Fruit fly (Drosophila melanogaster): ENCODE data around the gene CG15563.
A peak's percentile ranks its signal among the peaks of the same experiment; 100 is the strongest.

CG15563 gene

dm6 chr3R:31252093-31252962, 20.2 kb upstream of the CG15563 start, which contains the start of the genes qless and mRpL32 (continued):
- 0 out of 2 replicates have a peak, but pooled peaks have one; percentile 4 for TF ChIP-seq H2.0 (GFP tag; IDR thresholded peaks at IDR 0.05)
- no peak for TF ChIP-seq NK7.1 (GFP tag; optimal IDR thresholded peaks at IDR 0.05)
- peak; percentile 70; the same call in 1 of the 2 replicates for TF ChIP-seq hbn (GFP tag; IDR thresholded peaks at IDR 0.05; ENCODE audit: partially characterized antibody)
- TF ChIP-seq CG30431 (GFP tag; optimal IDR thresholded peaks at IDR 0.05), result no peak
- no peak for TF ChIP-seq CG14965 (GFP tag; optimal IDR thresholded peaks at IDR 0.05; ENCODE audit: borderline replicate concordance)
- peak; percentile 93 for TF ChIP-seq CG13287 (GFP tag; IDR thresholded peaks at IDR 0.05; ENCODE audit: partially characterized antibody)
- peak; percentile 82 for TF ChIP-seq BEAF-32 (GFP tag; optimal IDR thresholded peaks at IDR 0.05)
- peak; percentile 48 for TF ChIP-seq Xbp1 (GFP tag; optimal IDR thresholded peaks at IDR 0.05)
- TF ChIP-seq CG7963 (GFP tag; IDR thresholded peaks at IDR 0.05; ENCODE audit: partially characterized antibody), result no peak
- TF ChIP-seq pho (GFP tag; optimal IDR thresholded peaks at IDR 0.05), result peak; percentile 1
- TF ChIP-seq Blimp-1 (GFP tag; optimal IDR thresholded peaks at IDR 0.05), result peak; percentile 55
- peak; percentile 90 for TF ChIP-seq zfh1 (GFP tag; IDR thresholded peaks at IDR 0.05)
- TF ChIP-seq scrt (GFP tag; optimal IDR thresholded peaks at IDR 0.05), result peak; percentile 80
- no peak for TF ChIP-seq br (optimal IDR thresholded peaks at IDR 0.05)
- TF ChIP-seq dm (GFP tag; optimal IDR thresholded peaks at IDR 0.05), result peak; percentile 35
- peak; percentile 48 for TF ChIP-seq CG4854 (GFP tag; optimal IDR thresholded peaks at IDR 0.05)
- TF ChIP-seq CG4730 (GFP tag; IDR thresholded peaks at IDR 0.05), result peak; percentile 76
- TF ChIP-seq CG18619 (GFP tag; optimal IDR thresholded peaks at IDR 0.05), result no peak
- peak; percentile 40 for TF ChIP-seq YL-1 (GFP tag; optimal IDR thresholded peaks at IDR 0.05)
- TF ChIP-seq kah (GFP tag; optimal IDR thresholded peaks at IDR 0.05), result no peak
- TF ChIP-seq nerfin-2 (GFP tag; IDR thresholded peaks at IDR 0.05; ENCODE audit: partially characterized antibody), result 0 out of 2 replicates have a peak, but pooled peaks have one; percentile 13
- no peak for TF ChIP-seq gsb (GFP tag; IDR thresholded peaks at IDR 0.05)
- TF ChIP-seq CG12299 (tag; optimal IDR thresholded peaks at IDR 0.05), result no peak
- TF ChIP-seq Hey (tag; optimal IDR thresholded peaks at IDR 0.05), result no peak
- peak; percentile 53; the same call in 1 of the 3 replicates for TF ChIP-seq Mrtf (GFP tag; IDR thresholded peaks at IDR 0.05)
- TF ChIP-seq Bteb2 (GFP tag; optimal IDR thresholded peaks at IDR 0.05), result peak; percentile 28
- TF ChIP-seq Aef1 (GFP tag; IDR thresholded peaks at IDR 0.05), result peak; percentile 65
- TF ChIP-seq CG10959 (GFP tag; IDR thresholded peaks at IDR 0.05), result peak; percentile 51
- peak; percentile 78 for TF ChIP-seq E2f2 (GFP tag; IDR thresholded peaks at IDR 0.05)
- TF ChIP-seq Tbp (GFP tag; optimal IDR thresholded peaks at IDR 0.05), result no peak
- TF ChIP-seq CG3838 (GFP tag; optimal IDR thresholded peaks at IDR 0.05), result no peak
- peak; percentile 72 for TF ChIP-seq gem (tag; optimal IDR thresholded peaks at IDR 0.05)
- TF ChIP-seq Ssrp (tag; optimal IDR thresholded peaks at IDR 0.05), result no peak
- no peak for TF ChIP-seq abd-A (tag; optimal IDR thresholded peaks at IDR 0.05)
- peak; percentile 15 for TF ChIP-seq BtbVII (GFP tag; optimal IDR thresholded peaks at IDR 0.05)
- peak; percentile 74 for TF ChIP-seq CG18262 (tag; optimal IDR thresholded peaks at IDR 0.05)
- TF ChIP-seq Camta (GFP tag; optimal IDR thresholded peaks at IDR 0.05), result peak; percentile 58
- TF ChIP-seq chif (GFP tag; optimal IDR thresholded peaks at IDR 0.05), result peak; percentile 24 to 41
- TF ChIP-seq CG7556 (GFP tag; optimal IDR thresholded peaks at IDR 0.05), result no peak
- TF ChIP-seq CG7928 (GFP tag; optimal IDR thresholded peaks at IDR 0.05), result peak; percentile 67
- no peak for TF ChIP-seq Elba2 (GFP tag; optimal IDR thresholded peaks at IDR 0.05)
- TF ChIP-seq Gsc (GFP tag; IDR thresholded peaks at IDR 0.05), result peak; percentile 45; the same call in 1 of the 2 replicates
- no peak for TF ChIP-seq z (GFP tag; IDR thresholded peaks at IDR 0.05)
- TF ChIP-seq CG8290 (GFP tag; optimal IDR thresholded peaks at IDR 0.05), result peak; percentile 29
- no peak for TF ChIP-seq CG8290 (tag; optimal IDR thresholded peaks at IDR 0.05)
- TF ChIP-seq CG10565 (GFP tag; optimal IDR thresholded peaks at IDR 0.05), result peak; percentile 20
- peak; percentile 70 for TF ChIP-seq CG16813 (GFP tag; IDR thresholded peaks at IDR 0.05; ENCODE audit: partially characterized antibody)
- TF ChIP-seq CG8281 (tag; optimal IDR thresholded peaks at IDR 0.05), result no peak
- TF ChIP-seq pzg (GFP tag; optimal IDR thresholded peaks at IDR 0.05), result peak; percentile 66

Measured in whole organism, embryonic.